Worm (Caenorhabditis elegans) whole organism, L4 larva: ENCODE data around the gene F44G4.3.

Source experiments
- F37D6.2 ChIP-seq: sonication (generic microtip); optimal IDR thresholded peaks from 2 replicates; lab custom pipeline; 2016; ENCODE audit warnings: mild to moderate bottlenecking, missing genetic modification characterization, missing compliant biosample characterization
- R02D3.7 ChIP-seq: fragments of 150-350 bp; sonication (generic microtip); optimal IDR thresholded peaks from 3 replicates; lab custom pipeline; 2014; ENCODE audit warnings: missing biosample characterization, missing genetic modification characterization
- T20F7.1 ChIP-seq: fragments of 200-800 bp; sonication (Bioruptor generic); optimal IDR thresholded peaks from 2 replicates; lab custom pipeline; 2018; ENCODE audit warnings: mild to moderate bottlenecking, missing genetic modification characterization, missing compliant biosample characterization
- T26A8.4 ChIP-seq: fragments of 200-800 bp; sonication (Bioruptor generic); IDR thresholded peaks from 2 replicates; pipeline ENCODE4 v1.3.6; 2022; ENCODE audit warnings: missing genetic modification characterization, missing compliant biosample characterization
- ZK337.2 ChIP-seq: fragments of 200-800 bp; sonication (Bioruptor generic); IDR thresholded peaks from 2 replicates; pipeline ENCODE4 v1.3.6; 2022; ENCODE audit warnings: missing genetic modification reagents, missing genetic modification characterization, missing compliant biosample characterization
- ZK546.5 ChIP-seq, 2 experiments: sonication (generic microtip); optimal IDR thresholded peaks; 2 replicates each; lab custom pipeline; 2017; ENCODE audit warnings: missing biosample characterization in 2 of 2, missing genetic modification characterization in 2 of 2
- aha-1 ChIP-seq: fragments of 150-350 bp; peaks from one replicate; lab custom pipeline; 2014; ENCODE audit warnings: missing biosample characterization, missing genetic modification characterization
- aly-2 ChIP-seq: sonication (generic microtip); optimal IDR thresholded peaks from 2 replicates; lab custom pipeline; 2018; ENCODE audit warnings: missing biosample characterization, missing genetic modification characterization
- ceh-32 ChIP-seq: sonication (generic microtip); optimal IDR thresholded peaks from 2 replicates; lab custom pipeline; 2016; ENCODE audit warnings: mild to moderate bottlenecking, missing genetic modification characterization, missing compliant biosample characterization; ENCODE audit not compliant: poor library complexity
- ceh-44 ChIP-seq: fragments of 200-800 bp; sonication (Bioruptor generic); IDR thresholded peaks from 2 replicates; pipeline ENCODE4 v1.3.6; 2022; ENCODE audit warnings: missing genetic modification reagents, missing genetic modification characterization, missing compliant biosample characterization
- ces-1 ChIP-seq: fragments of 150-350 bp; sonication (generic microtip); optimal IDR thresholded peaks from 4 replicates; lab custom pipeline; 2014; ENCODE audit warnings: missing biosample characterization, missing genetic modification reagents, missing genetic modification characterization
- cey-2 ChIP-seq: sonication (generic microtip); optimal IDR thresholded peaks from 3 replicates; lab custom pipeline; 2017; ENCODE audit warnings: missing genetic modification characterization, mild to moderate bottlenecking, missing compliant biosample characterization, antibody characterized with exemption, borderline replicate concordance; ENCODE audit not compliant: insufficient read depth
- dmd-6 ChIP-seq: fragments of 200-800 bp; sonication (Bioruptor generic); IDR thresholded peaks from 2 replicates; pipeline ENCODE4 v1.3.6; 2022; ENCODE audit warnings: missing genetic modification reagents, missing genetic modification characterization, missing compliant biosample characterization
- dpl-1 ChIP-seq: fragments of 150-350 bp; optimal IDR thresholded peaks from 2 replicates; lab custom pipeline; 2014; ENCODE audit warnings: missing biosample characterization, missing genetic modification reagents, missing genetic modification characterization
- fkh-10 ChIP-seq: fragments of 150-350 bp; optimal IDR thresholded peaks from 2 replicates; lab custom pipeline; 2014; ENCODE audit warnings: missing biosample characterization, missing genetic modification reagents, missing genetic modification characterization
- hif-1 ChIP-seq, 2 experiments: sonication (generic microtip); optimal IDR thresholded peaks; 2 replicates each; lab custom pipeline; 2016 to 2017; ENCODE audit warnings: missing compliant biosample characterization in 2 of 2, missing genetic modification characterization in 2 of 2, missing genetic modification reagents in 2 of 2, missing genotype in 2 of 2, mild to moderate bottlenecking in 1 of 2
- hlh-11 ChIP-seq: fragments of 200-800 bp; sonication (Bioruptor generic); optimal IDR thresholded peaks from 2 replicates; lab custom pipeline; 2018; ENCODE audit warnings: mild to moderate bottlenecking, missing genetic modification characterization, missing compliant biosample characterization
- hlh-30 ChIP-seq: sonication (generic microtip); optimal IDR thresholded peaks from 2 replicates; lab custom pipeline; 2017; ENCODE audit warnings: antibody characterized with exemption, mild to moderate bottlenecking, missing genetic modification characterization, missing compliant biosample characterization; ENCODE audit not compliant: insufficient read depth
- jun-1 ChIP-seq: fragments of 150-350 bp; optimal IDR thresholded peaks from 2 replicates; lab custom pipeline; 2014; ENCODE audit warnings: missing biosample characterization, missing genetic modification reagents, missing genetic modification characterization
- lin-13 ChIP-seq: fragments of 150-350 bp; optimal IDR thresholded peaks from 2 replicates; lab custom pipeline; 2014; ENCODE audit warnings: missing biosample characterization, missing genetic modification reagents, missing genetic modification characterization
- lin-29 ChIP-seq: fragments of 200-800 bp; sonication (Bioruptor generic); IDR thresholded peaks from 2 replicates; pipeline ENCODE4 v1.3.6; 2022; ENCODE audit warnings: missing genetic modification reagents, missing genetic modification characterization, missing compliant biosample characterization
- lir-3 ChIP-seq: sonication (generic microtip); optimal IDR thresholded peaks from 2 replicates; lab custom pipeline; 2016; ENCODE audit warnings: mild to moderate bottlenecking, missing genetic modification characterization, missing compliant biosample characterization
- lsy-2 ChIP-seq, 2 experiments: fragments of 150-350 bp in 1 of 2; sonication (generic microtip) in 1 of 2; optimal IDR thresholded peaks; 2 replicates each; lab custom pipeline; 2014 to 2017; ENCODE audit warnings: missing biosample characterization in 2 of 2, missing genetic modification characterization in 2 of 2
- mdt-29 ChIP-seq: fragments of 200-800 bp; sonication (Bioruptor generic); IDR thresholded peaks from 2 replicates; pipeline ENCODE4 v1.3.6; 2022; ENCODE audit warnings: missing genetic modification reagents, missing genetic modification characterization, missing compliant biosample characterization
- mep-1 ChIP-seq: fragments of 150-350 bp; sonication (generic microtip); optimal IDR thresholded peaks from 3 replicates; lab custom pipeline; 2014; ENCODE audit warnings: missing biosample characterization, missing genetic modification characterization
- mes-2 ChIP-seq: sonication (generic microtip); optimal IDR thresholded peaks from 2 replicates; lab custom pipeline; 2016; ENCODE audit warnings: missing genotype, mild to moderate bottlenecking, missing genetic modification characterization, missing compliant biosample characterization; ENCODE audit not compliant: poor library complexity, severe bottlenecking
- nhr-237 ChIP-seq: sonication (generic microtip); optimal IDR thresholded peaks from 2 replicates; lab custom pipeline; 2017; ENCODE audit warnings: missing biosample characterization, missing genetic modification characterization
- nhr-28 ChIP-seq: fragments of 150-350 bp; optimal IDR thresholded peaks from 2 replicates; lab custom pipeline; 2014; ENCODE audit warnings: missing biosample characterization, missing genetic modification characterization
- nhr-41 ChIP-seq: fragments of 200-800 bp; sonication (Bioruptor generic); IDR thresholded peaks from 2 replicates; pipeline ENCODE4 v1.3.6; 2022; ENCODE audit warnings: missing genetic modification reagents, missing genetic modification characterization, missing compliant biosample characterization
- nhr-77 ChIP-seq: fragments of 150-350 bp; optimal IDR thresholded peaks from 2 replicates; lab custom pipeline; 2014; ENCODE audit warnings: missing biosample characterization, missing genetic modification characterization
- php-3 ChIP-seq: fragments of 200-800 bp; sonication (Bioruptor generic); IDR thresholded peaks from 2 replicates; pipeline ENCODE4 v1.3.6; 2022; ENCODE audit warnings: missing genetic modification reagents, missing genetic modification characterization, missing compliant biosample characterization
- pqm-1 ChIP-seq: sonication (generic microtip); optimal IDR thresholded peaks from 2 replicates; lab custom pipeline; 2017; ENCODE audit warnings: missing biosample characterization, missing genetic modification characterization
- sdz-12 ChIP-seq: fragments of 200-800 bp; sonication (Bioruptor generic); optimal IDR thresholded peaks from 2 replicates; lab custom pipeline; 2018; ENCODE audit warnings: mild to moderate bottlenecking, missing genetic modification characterization, missing compliant biosample characterization
- set-16 ChIP-seq: fragments of 200-800 bp; sonication (Bioruptor generic); IDR thresholded peaks from 2 replicates; pipeline ENCODE4 v1.3.6; 2022; ENCODE audit warnings: missing genetic modification reagents, missing genetic modification characterization, missing compliant biosample characterization
- spr-1 ChIP-seq: sonication (generic microtip); optimal IDR thresholded peaks from 2 replicates; lab custom pipeline; 2016; ENCODE audit warnings: mild to moderate bottlenecking, missing genetic modification characterization, missing compliant biosample characterization
- tag-97 ChIP-seq: fragments of 200-800 bp; sonication (Bioruptor generic); IDR thresholded peaks from 2 replicates; pipeline ENCODE4 v1.3.6; 2022; ENCODE audit warnings: missing genetic modification characterization, missing compliant biosample characterization
- unc-39 ChIP-seq: sonication (generic microtip); optimal IDR thresholded peaks from 2 replicates; lab custom pipeline; 2017; ENCODE audit warnings: missing biosample characterization, missing genetic modification characterization
- unc-62 ChIP-seq, 3 experiments: fragments of 150-350 bp in 1 of 3; sonication (generic microtip); optimal IDR thresholded peaks in 2 of 3; peaks in 1 of 3; 1 replicate in 1 of 3; 2 replicates in 2 of 3; lab custom pipeline; 2014 to 2017; ENCODE audit warnings: missing biosample characterization in 3 of 3, missing genetic modification characterization in 3 of 3, missing genetic modification reagents in 3 of 3, missing genotype in 1 of 3
- vab-7 ChIP-seq: fragments of 200-800 bp; sonication (Bioruptor generic); IDR thresholded peaks from 2 replicates; pipeline ENCODE4 v1.3.6; 2022; ENCODE audit warnings: missing genetic modification reagents, missing genetic modification characterization, missing compliant biosample characterization
- zag-1 ChIP-seq: fragments of 150-350 bp; optimal IDR thresholded peaks from 2 replicates; lab custom pipeline; 2014; ENCODE audit warnings: missing biosample characterization, missing genetic modification characterization
- ztf-7 ChIP-seq: fragments of 150-350 bp; optimal IDR thresholded peaks from 2 replicates; lab custom pipeline; 2014; ENCODE audit warnings: missing biosample characterization, missing genetic modification characterization

The F44G4.3 gene

DNA sequence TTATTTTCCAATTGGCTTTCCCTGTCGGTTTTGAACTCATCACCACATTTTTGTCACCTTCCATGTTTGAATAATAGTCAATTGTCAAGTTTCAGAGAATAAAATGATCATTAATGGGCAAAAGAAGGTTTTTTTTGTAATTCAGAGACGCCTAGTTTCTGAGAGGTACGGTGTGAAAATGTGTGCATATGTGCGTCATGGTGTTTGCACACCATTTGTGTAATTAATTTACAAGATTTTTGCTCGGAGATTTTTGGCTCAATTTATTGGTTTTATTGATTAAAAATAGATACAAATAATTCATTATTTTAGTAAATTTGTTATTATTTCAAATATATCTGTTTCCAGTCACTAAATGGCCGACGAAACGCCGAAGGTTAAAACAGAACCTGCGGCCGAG lies at the start of gene F44G4.3, which contains the start of gene tdp-1:
F44G4.3 (minus strand) TSS at position 184 of the 400 bp plus-strand sequence.
tdp-1 (plus strand) TSS at position 347 of the 400 bp plus-strand sequence.
- TF ChIP-seq lin-13 (GFP tag; lab: Kevin White, UChicago): no peak
- peak; percentile 29 for TF ChIP-seq dpl-1 (GFP tag; lab: Kevin White, UChicago)
- no peak for TF ChIP-seq php-3 (GFP tag; lab: Robert Waterston, UW)
- TF ChIP-seq sdz-12 (GFP tag; lab: Kevin White, UChicago): no peak
- peak; percentile 44 for TF ChIP-seq aha-1
- TF ChIP-seq hlh-11 (tag; lab: Kevin White, UChicago): no peak
- TF ChIP-seq dmd-6 (GFP tag; lab: Robert Waterston, UW): no peak
- TF ChIP-seq set-16: no peak
- TF ChIP-seq jun-1: no peak
- no peak for TF ChIP-seq nhr-237 (tag; lab: Kevin White, UChicago)
- no peak for TF ChIP-seq ztf-7 (tag; lab: Kevin White, UChicago)
- no peak for TF ChIP-seq mep-1
- no peak for TF ChIP-seq aly-2 (tag; lab: Kevin White, UChicago)
- TF ChIP-seq tag-97 (GFP tag; lab: Robert Waterston, UW): no peak
- peak; percentile 55 for TF ChIP-seq mes-2 (tag; lab: Kevin White, UChicago)
- TF ChIP-seq ZK337.2: no peak
- no peak for TF ChIP-seq nhr-41 (GFP tag; lab: Robert Waterston, UW)
- TF ChIP-seq pqm-1 (tag; lab: Kevin White, UChicago): no peak
- TF ChIP-seq unc-62 (GFP tag; optimal IDR thresholded peaks at IDR 0.05 in 1 of 2; lab: Kevin White, UChicago): peak in 1 of 2 experiments; percentile 37
- TF ChIP-seq unc-62 (tag; optimal IDR thresholded peaks at IDR 0.05; lab: Kevin White, UChicago): no peak
- no peak for TF ChIP-seq hif-1 (tag; optimal IDR thresholded peaks at IDR 0.05; lab: Kevin White, UChicago)
- peak in 1 of 2 experiments; percentile 93 for TF ChIP-seq lsy-2 (tag; optimal IDR thresholded peaks at IDR 0.05; lab: Kevin White, UChicago)
- no peak for TF ChIP-seq T26A8.4
- no peak for TF ChIP-seq fkh-10 (GFP tag; lab: Kevin White, UChicago)
- TF ChIP-seq F37D6.2: no peak
- no peak for TF ChIP-seq lir-3 (tag; lab: Kevin White, UChicago)
- peak; percentile 27 for TF ChIP-seq T20F7.1 (GFP tag; lab: Kevin White, UChicago)

- TF ChIP-seq pqm-1 (tag; lab: Kevin White, UChicago) (peak; percentile 67), ZK546.5 (tag; optimal IDR thresholded peaks at IDR 0.05; lab: Kevin White, UChicago) (no peak), nhr-77 (tag; lab: Kevin White, UChicago) (peak; percentile 10), vab-7 (GFP tag; lab: Robert Waterston, UW) (no peak), hlh-30 (no peak), lin-29 (GFP tag; lab: Robert Waterston, UW) (no peak), fkh-10 (GFP tag; lab: Kevin White, UChicago) (no peak), nhr-28 (tag; lab: Kevin White, UChicago) (peak; percentile 0), unc-39 (tag; lab: Kevin White, UChicago) (no peak), ceh-44 (no peak)
- TF ChIP-seq, all 104 proteins: peak for 3
These were observed 44.6 kb upstream of the F44G4.3 start for ce11 chrII:9042059-9042458.

DNA sequence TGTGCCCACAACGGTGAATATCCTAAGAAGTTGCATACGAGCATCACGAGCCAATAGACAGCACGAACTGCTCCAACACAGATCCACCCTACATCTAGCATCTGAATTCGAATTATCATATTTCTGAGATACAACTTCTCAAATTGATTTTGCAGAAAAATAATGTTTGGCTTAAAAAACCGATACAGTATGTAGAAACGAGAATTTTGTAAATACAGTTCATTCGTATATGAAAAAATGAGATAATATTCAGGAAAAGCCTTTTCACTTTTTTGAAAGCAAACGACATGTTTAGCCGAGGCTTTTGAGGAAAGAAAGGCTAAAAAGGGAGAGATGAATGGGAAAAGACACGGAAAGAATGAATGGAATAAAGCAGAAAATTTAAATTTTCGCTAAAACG lies 43.8 kb upstream of the F44G4.3 start, which contains the start of gene F37B12.3:
F37B12.3 (minus strand) TSS at position 101 of the 400 bp plus-strand sequence.
- TF ChIP-seq ceh-32 (no peak), ces-1 (GFP tag; lab: Kevin White, UChicago) (no peak), spr-1 (tag; lab: Kevin White, UChicago) (no peak), zag-1 (tag; lab: Kevin White, UChicago) (no peak), R02D3.7 (no peak), cey-2 (tag; lab: Kevin White, UChicago) (no peak), mdt-29 (GFP tag; lab: Robert Waterston, UW) (no peak), dmd-6 (GFP tag; lab: Robert Waterston, UW) (no peak), sdz-12 (GFP tag; lab: Kevin White, UChicago) (no peak)
